Fruit fly (Drosophila melanogaster) whole organism, embryonic: ENCODE results near the gene Kua.

Experiments
- ATbp ChIP-seq: fragments of 200-800 bp; sonication (Bioruptor generic); optimal IDR thresholded peaks from 2 replicates; lab custom pipeline; 2017; ENCODE audit warnings: missing biosample characterization, mild to moderate bottlenecking, missing genetic modification characterization, missing genetic modification reagents
- Asciz ChIP-seq: fragments of 200-800 bp; sonication (Bioruptor generic); optimal IDR thresholded peaks from 2 replicates; lab custom pipeline; 2017; ENCODE audit warnings: missing biosample characterization, mild to moderate bottlenecking, missing genetic modification characterization, missing genetic modification reagents
- CG10147 ChIP-seq: fragments of 200-800 bp; sonication (Bioruptor generic); optimal IDR thresholded peaks from 2 replicates; lab custom pipeline; 2019; ENCODE audit warnings: missing biosample characterization, mild to moderate bottlenecking, missing genetic modification characterization, moderate library complexity
- CG12942 ChIP-seq: fragments of 200-800 bp; sonication (Bioruptor generic); optimal IDR thresholded peaks from 3 replicates; lab custom pipeline; 2016; ENCODE audit warnings: missing biosample characterization, missing genetic modification characterization
- CG1529 ChIP-seq: fragments of 200-800 bp; sonication (Bioruptor generic); optimal IDR thresholded peaks from 3 replicates; lab custom pipeline; 2018; ENCODE audit warnings: missing biosample characterization, missing genetic modification characterization
- CG17912 ChIP-seq: fragments of 200-800 bp; sonication (Bioruptor generic); optimal IDR thresholded peaks from 2 replicates; lab custom pipeline; 2018; ENCODE audit warnings: missing biosample characterization, mild to moderate bottlenecking, missing genetic modification characterization
- CG18764 ChIP-seq: fragments of 200-800 bp; sonication (Bioruptor generic); optimal IDR thresholded peaks from 3 replicates; lab custom pipeline; 2016; ENCODE audit warnings: missing biosample characterization, missing genetic modification characterization
- CG2712 ChIP-seq: fragments of 200-800 bp; optimal IDR thresholded peaks from 3 replicates; lab custom pipeline; 2019; ENCODE audit warnings: missing biosample characterization, mild to moderate bottlenecking, missing genetic modification characterization, moderate library complexity
- CG32767 ChIP-seq: fragments of 200-800 bp; sonication (Bioruptor generic); IDR thresholded peaks from 2 replicates; pipeline ENCODE4 v1.3.6; 2022; ENCODE audit warnings: missing biosample characterization, missing genetic modification characterization
- CG4854 ChIP-seq: fragments of 200-800 bp; sonication (Bioruptor generic); optimal IDR thresholded peaks from 2 replicates; lab custom pipeline; 2016; ENCODE audit warnings: missing biosample characterization, missing genetic modification characterization, inconsistent platforms
- CG7357 ChIP-seq: fragments of 200-800 bp; sonication (Bioruptor generic); IDR thresholded peaks from 3 replicates; pipeline ENCODE4 v1.3.6; 2022; ENCODE audit warnings: missing biosample characterization, missing genetic modification characterization
- CG7556 ChIP-seq: fragments of 200-800 bp; sonication (Bioruptor generic); optimal IDR thresholded peaks from 2 replicates; lab custom pipeline; 2017; ENCODE audit warnings: missing biosample characterization, mild to moderate bottlenecking, missing genetic modification characterization
- CG7786 ChIP-seq: fragments of 200-800 bp; sonication (Bioruptor generic); optimal IDR thresholded peaks from 2 replicates; lab custom pipeline; 2016; ENCODE audit warnings: missing biosample characterization, missing genetic modification characterization
- CG7963 ChIP-seq: fragments of 200-800 bp; sonication (Bioruptor generic); IDR thresholded peaks from 3 replicates; pipeline ENCODE4 v1.3.6; 2022; ENCODE audit warnings: missing biosample characterization, missing genetic modification characterization; ENCODE audit not compliant: partially characterized antibody
- CG8765 ChIP-seq: fragments of 200-800 bp; sonication (Bioruptor generic); IDR thresholded peaks from 2 replicates; pipeline ENCODE4 v1.3.6; 2022; ENCODE audit warnings: missing biosample characterization, missing genetic modification characterization
- CG8924 ChIP-seq: fragments of 200-800 bp; optimal IDR thresholded peaks from 3 replicates; lab custom pipeline; 2019; ENCODE audit warnings: missing biosample characterization, mild to moderate bottlenecking, missing genetic modification characterization, moderate library complexity
- CG9727 ChIP-seq: fragments of 200-800 bp; sonication (Bioruptor generic); optimal IDR thresholded peaks from 3 replicates; lab custom pipeline; 2017; ENCODE audit warnings: missing biosample characterization, mild to moderate bottlenecking, missing genetic modification characterization
- CrebB ChIP-seq: fragments of 200-800 bp; sonication (Bioruptor generic); optimal IDR thresholded peaks from 3 replicates; lab custom pipeline; 2018; ENCODE audit warnings: missing biosample characterization, mild to moderate bottlenecking, missing genetic modification characterization
- D19B ChIP-seq: fragments of 200-800 bp; sonication (Bioruptor generic); optimal IDR thresholded peaks from 2 replicates; lab custom pipeline; 2017; ENCODE audit warnings: missing biosample characterization, mild to moderate bottlenecking, missing genetic modification characterization
- Fer2 ChIP-seq: fragments of 200-800 bp; sonication (Bioruptor generic); optimal IDR thresholded peaks from 2 replicates; lab custom pipeline; 2018; ENCODE audit warnings: missing biosample characterization, mild to moderate bottlenecking, missing genetic modification characterization, moderate library complexity
- Fer3 ChIP-seq: fragments of 200-800 bp; sonication (Bioruptor generic); optimal IDR thresholded peaks from 2 replicates; lab custom pipeline; 2018; ENCODE audit warnings: missing biosample characterization, mild to moderate bottlenecking, missing genetic modification characterization, moderate library complexity
- GATAe ChIP-seq: fragments of 200-800 bp; sonication (Bioruptor generic); conservative IDR thresholded peaks from 2 replicates; pipeline ENCODE4 v1.3.6; 2022; ENCODE audit warnings: missing biosample characterization, missing genetic modification characterization
- H15 ChIP-seq: fragments of 200-800 bp; sonication (Bioruptor generic); IDR thresholded peaks from 3 replicates; pipeline ENCODE4 v1.3.6; 2022; ENCODE audit warnings: missing biosample characterization, missing genetic modification characterization
- Hand ChIP-seq: fragments of 200-800 bp; sonication (Bioruptor generic); optimal IDR thresholded peaks from 2 replicates; lab custom pipeline; 2017; ENCODE audit warnings: mild to moderate bottlenecking, missing biosample characterization, missing genetic modification reagents, missing genetic modification characterization
- MTF-1 ChIP-seq: fragments of 200-800 bp; sonication (Bioruptor generic); optimal IDR thresholded peaks from 2 replicates; lab custom pipeline; 2018; ENCODE audit warnings: missing biosample characterization, mild to moderate bottlenecking, missing genetic modification characterization, borderline replicate concordance
- Mrtf ChIP-seq: fragments of 200-800 bp; sonication (Bioruptor generic); IDR thresholded peaks from 3 replicates; pipeline ENCODE4 v1.3.6; 2022; ENCODE audit warnings: missing biosample characterization, missing genetic modification characterization
- Myb ChIP-seq: fragments of 200-800 bp; sonication (Bioruptor generic); optimal IDR thresholded peaks from 2 replicates; lab custom pipeline; 2016; ENCODE audit warnings: missing biosample characterization, missing genetic modification characterization
- Nf-YB ChIP-seq: fragments of 200-800 bp; sonication (Bioruptor generic); optimal IDR thresholded peaks from 3 replicates; lab custom pipeline; 2019; ENCODE audit warnings: missing biosample characterization, mild to moderate bottlenecking, missing genetic modification characterization, moderate library complexity
- PHDP ChIP-seq: fragments of 200-800 bp; sonication (Bioruptor generic); optimal IDR thresholded peaks from 3 replicates; lab custom pipeline; 2018; ENCODE audit warnings: missing biosample characterization, mild to moderate bottlenecking, missing genetic modification characterization, moderate library complexity
- Spps ChIP-seq: fragments of 200-800 bp; sonication (Bioruptor generic); optimal IDR thresholded peaks from 2 replicates; lab custom pipeline; 2018; ENCODE audit warnings: missing biosample characterization, mild to moderate bottlenecking, missing genetic modification characterization
- Usf ChIP-seq: fragments of 200-800 bp; sonication (Bioruptor generic); optimal IDR thresholded peaks from 2 replicates; lab custom pipeline; 2017; ENCODE audit warnings: missing genotype, missing biosample characterization, missing genetic modification characterization
- abd-A ChIP-seq: fragments of 200-800 bp; sonication (Bioruptor generic); optimal IDR thresholded peaks from 3 replicates; lab custom pipeline; 2019; ENCODE audit warnings: missing biosample characterization, mild to moderate bottlenecking, missing genetic modification characterization, moderate library complexity
- al ChIP-seq: fragments of 200-800 bp; sonication (Bioruptor generic); IDR thresholded peaks from 2 replicates; pipeline ENCODE4 v1.3.6; 2022; ENCODE audit warnings: missing biosample characterization, missing genetic modification characterization
- aop ChIP-seq: fragments of 200-800 bp; sonication (Bioruptor generic); IDR thresholded peaks from 2 replicates; pipeline ENCODE4 v1.3.6; 2022; ENCODE audit warnings: missing biosample characterization, missing genetic modification characterization
- cato ChIP-seq: fragments of 200-800 bp; sonication (Bioruptor generic); optimal IDR thresholded peaks from 2 replicates; lab custom pipeline; 2016; ENCODE audit warnings: missing biosample characterization, missing genetic modification characterization, borderline replicate concordance
- chinmo ChIP-seq: fragments of 200-800 bp; sonication (Bioruptor generic); IDR thresholded peaks from 4 replicates; pipeline ENCODE4 v1.3.6; 2022; ENCODE audit warnings: missing biosample characterization, missing genetic modification characterization; ENCODE audit not compliant: partially characterized antibody
- crp ChIP-seq, 2 experiments: fragments of 200-800 bp; sonication (Bioruptor generic); optimal IDR thresholded peaks; 2 replicates in 1 of 2; 3 replicates in 1 of 2; lab custom pipeline; 2017; ENCODE audit warnings: missing biosample characterization in 2 of 2, missing genetic modification characterization in 2 of 2, mild to moderate bottlenecking in 1 of 2, moderate library complexity in 1 of 2
- fd64A ChIP-seq: fragments of 200-800 bp; sonication (Bioruptor generic); optimal IDR thresholded peaks from 3 replicates; lab custom pipeline; 2018; ENCODE audit warnings: missing biosample characterization, mild to moderate bottlenecking, missing genetic modification characterization
- fru ChIP-seq: fragments of >200 bp; optimal IDR thresholded peaks from 2 replicates; lab custom pipeline; 2017
- ftz-f1 ChIP-seq: fragments of 200-800 bp; sonication (Bioruptor generic); optimal IDR thresholded peaks from 2 replicates; lab custom pipeline; 2016; ENCODE audit warnings: missing biosample characterization, missing genetic modification characterization
- gce ChIP-seq: fragments of 200-800 bp; sonication (Bioruptor generic); IDR thresholded peaks from 3 replicates; pipeline ENCODE4 v1.3.6; 2022; ENCODE audit warnings: missing biosample characterization, missing genetic modification characterization
- kah ChIP-seq: fragments of 200-800 bp; sonication (Bioruptor generic); optimal IDR thresholded peaks from 2 replicates; lab custom pipeline; 2018; ENCODE audit warnings: missing biosample characterization, mild to moderate bottlenecking, missing genetic modification characterization
- lab ChIP-seq: fragments of 200-800 bp; sonication (Bioruptor generic); optimal IDR thresholded peaks from 3 replicates; lab custom pipeline; 2017; ENCODE audit warnings: missing biosample characterization, missing genetic modification characterization, mild to moderate bottlenecking, moderate library complexity, missing genetic modification reagents
- pho ChIP-seq: fragments of 200-800 bp; sonication (Bioruptor generic); optimal IDR thresholded peaks from 2 replicates; lab custom pipeline; 2016; ENCODE audit warnings: missing biosample characterization, missing genetic modification characterization
- run ChIP-seq: fragments of 200-800 bp; sonication (Bioruptor generic); optimal IDR thresholded peaks from 3 replicates; lab custom pipeline; 2018; ENCODE audit warnings: missing biosample characterization, mild to moderate bottlenecking, missing genetic modification characterization
- shn ChIP-seq: fragments of 200-800 bp; sonication (Bioruptor generic); optimal IDR thresholded peaks from 3 replicates; lab custom pipeline; 2016; ENCODE audit warnings: missing biosample characterization, missing genetic modification characterization
- tna ChIP-seq: fragments of 200-800 bp; sonication (Bioruptor generic); IDR thresholded peaks from 2 replicates; pipeline ENCODE4 v1.3.6; 2022; ENCODE audit warnings: missing biosample characterization, missing genetic modification characterization; ENCODE audit not compliant: partially characterized antibody
- twi ChIP-seq: fragments of 200-800 bp; optimal IDR thresholded peaks from 2 replicates; lab custom pipeline; 2019; ENCODE audit warnings: missing biosample characterization, mild to moderate bottlenecking, missing genetic modification characterization, moderate library complexity

The Kua gene

DNA sequence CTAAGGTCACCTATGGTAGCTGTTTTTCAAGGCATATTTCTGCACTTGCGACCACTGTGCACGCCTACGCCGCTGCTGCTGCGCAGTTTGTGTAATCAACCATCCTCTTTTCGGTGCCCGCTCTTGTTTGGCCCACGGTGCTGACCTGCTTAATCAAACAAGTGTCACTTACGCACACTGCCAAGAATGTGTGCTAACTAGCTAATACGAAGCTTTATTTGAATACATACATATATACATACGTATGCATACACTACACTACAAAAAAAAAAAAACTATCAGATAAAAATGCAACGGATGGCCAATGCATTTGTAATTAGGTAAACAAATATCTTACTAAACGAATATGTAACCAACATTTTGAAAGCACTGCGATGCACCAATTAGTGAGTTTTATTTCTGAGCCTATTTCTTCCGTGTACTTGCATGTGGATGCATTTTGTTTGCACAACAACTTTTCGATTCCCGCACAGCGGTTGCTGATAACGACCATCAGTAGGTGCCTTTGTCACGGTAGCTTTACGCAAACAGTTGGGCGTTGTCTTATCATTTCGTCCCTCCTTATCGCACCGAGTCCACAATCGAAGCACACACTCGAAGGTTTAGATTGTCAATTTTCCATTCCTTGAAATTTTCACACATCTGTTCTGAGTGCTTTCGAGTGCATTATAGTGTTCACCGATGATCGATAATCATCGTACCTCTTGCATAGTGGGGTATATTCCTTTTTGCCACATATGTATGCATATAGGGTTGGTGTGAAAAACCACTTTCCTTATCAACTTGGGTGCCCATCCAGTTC, 10.9 kb upstream of the Kua start (continued):
- no peak for TF ChIP-seq CG7963 (GFP tag; lab: Robert Waterston, UW)
- TF ChIP-seq kah (GFP tag; lab: Kevin White, UChicago), result peak; percentile 95
- peak; percentile 79 for TF ChIP-seq GATAe (GFP tag; lab: Robert Waterston, UW)
- no peak for TF ChIP-seq fru (lab: Kevin White, UChicago)
- peak; percentile 69 for TF ChIP-seq MTF-1 (GFP tag; lab: Kevin White, UChicago)
- peak; percentile 75 for TF ChIP-seq CG1529
- TF ChIP-seq CG8765, result peak; percentile 55; the same call in 1 of the 2 replicates
- TF ChIP-seq PHDP (tag; lab: Kevin White, UChicago), result peak; percentile 87
- TF ChIP-seq gce (GFP tag; lab: Robert Waterston, UW), result peak; percentile 91
- TF ChIP-seq Asciz, result peak; percentile 90
- peak; percentile 66 for TF ChIP-seq CG12942 (GFP tag; lab: Kevin White, UChicago)
- peak; percentile 74; the same call in 2 of the 3 replicates for TF ChIP-seq Mrtf (GFP tag; lab: Robert Waterston, UW)
- TF ChIP-seq abd-A (tag; lab: Kevin White, UChicago), result peak; percentile 19
- peak; percentile 67 for TF ChIP-seq Spps (tag; lab: Kevin White, UChicago)
- peak; percentile 64 for TF ChIP-seq ftz-f1
- TF ChIP-seq ATbp, result peak; percentile 92
- TF ChIP-seq CG17912 (GFP tag; lab: Kevin White, UChicago), result no peak
- TF ChIP-seq CG9727 (GFP tag; lab: Kevin White, UChicago), result peak; percentile 77
- peak; percentile 8 for TF ChIP-seq tna
- TF ChIP-seq run (tag; lab: Kevin White, UChicago), result peak; percentile 82
- TF ChIP-seq D19B (GFP tag; lab: Kevin White, UChicago), result peak; percentile 62
- TF ChIP-seq fd64A (GFP tag; lab: Kevin White, UChicago), result peak; percentile 77
- TF ChIP-seq Hand (GFP tag; lab: Kevin White, UChicago), result peak; percentile 62
- TF ChIP-seq shn (GFP tag; lab: Kevin White, UChicago), result peak; percentile 47
- peak; percentile 55 for TF ChIP-seq twi
- TF ChIP-seq pho (GFP tag; lab: Kevin White, UChicago), result peak; percentile 81
- TF ChIP-seq lab (GFP tag; lab: Kevin White, UChicago), result peak; percentile 83
- TF ChIP-seq CG32767 (GFP tag; lab: Robert Waterston, UW), result no peak; the same call in 1 of the 2 replicates
- TF ChIP-seq chinmo (GFP tag; lab: Robert Waterston, UW), result peak; percentile 91; the same call in 3 of the 4 replicates
- peak; percentile 75 for TF ChIP-seq CrebB (tag; lab: Kevin White, UChicago)
- TF ChIP-seq CG10147 (GFP tag; lab: Kevin White, UChicago), result peak; percentile 70
- TF ChIP-seq CG18764 (GFP tag; lab: Kevin White, UChicago), result peak; percentile 76
- TF ChIP-seq H15 (GFP tag; lab: Robert Waterston, UW), result peak; percentile 89
- peak; percentile 61 for TF ChIP-seq CG7786 (GFP tag; lab: Kevin White, UChicago)
- TF ChIP-seq Myb (GFP tag; lab: Kevin White, UChicago), result peak; percentile 53
- TF ChIP-seq CG8924 (tag; lab: Kevin White, UChicago), result peak; percentile 83
- TF ChIP-seq crp (GFP tag; optimal IDR thresholded peaks at IDR 0.05; lab: Kevin White, UChicago), result peak in 1 of 2 experiments; percentile 51
- peak; percentile 1 for TF ChIP-seq Fer2
- peak; percentile 36 for TF ChIP-seq Usf (GFP tag; lab: Kevin White, UChicago)
- peak; percentile 62 for TF ChIP-seq cato (GFP tag; lab: Kevin White, UChicago)
- peak; percentile 52 for TF ChIP-seq Nf-YB (GFP tag; lab: Kevin White, UChicago)
- peak; percentile 66 for TF ChIP-seq CG4854
- peak; percentile 84 for TF ChIP-seq CG2712 (tag; lab: Kevin White, UChicago)
- peak; percentile 80 for TF ChIP-seq Fer3
- TF ChIP-seq aop (GFP tag; lab: Robert Waterston, UW), result peak; percentile 5; the same call in 1 of the 2 replicates
- TF ChIP-seq CG7357 (GFP tag; lab: Robert Waterston, UW), result peak; percentile 55; the same call in 2 of the 3 replicates
- no peak for TF ChIP-seq al
- peak; percentile 86 for TF ChIP-seq CG7556
